Fruit fly (Drosophila melanogaster): ENCODE measurements around the gene CG3036.
A peak's percentile ranks its signal among the peaks of the same experiment; 100 is the strongest.

The CG3036 gene

DNA sequence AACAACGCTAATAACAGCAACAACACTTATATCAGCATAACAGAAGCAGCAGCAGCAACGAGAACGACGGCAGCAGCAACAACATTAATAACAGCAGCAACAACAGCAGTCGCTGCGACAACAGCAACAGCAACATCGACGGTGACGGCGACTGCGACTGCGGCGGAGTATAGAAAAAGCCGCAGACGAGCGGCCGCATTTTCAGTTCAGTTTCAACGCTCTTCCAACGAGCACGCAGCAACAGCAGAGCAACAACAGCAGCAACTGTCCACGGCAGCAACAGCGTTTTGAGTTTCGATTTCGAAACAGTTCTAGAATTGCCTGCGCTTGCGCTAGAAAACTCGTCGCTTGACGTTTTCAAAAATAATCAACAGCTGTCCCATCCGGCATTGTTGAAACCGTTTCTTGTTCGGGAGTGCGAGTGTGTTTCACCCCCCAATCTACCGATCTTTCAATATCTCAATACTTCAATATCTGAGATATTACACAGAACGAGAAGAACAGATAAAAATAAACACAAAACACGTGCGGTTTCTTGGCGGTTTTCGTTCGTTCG, at the start of gene CG3036:
Gene CG3036 (plus strand): TSS at position 199 of the 556 bp plus-strand sequence.
- no peak for TF ChIP-seq CTCF (optimal IDR thresholded peaks at IDR 0.05)

DNA sequence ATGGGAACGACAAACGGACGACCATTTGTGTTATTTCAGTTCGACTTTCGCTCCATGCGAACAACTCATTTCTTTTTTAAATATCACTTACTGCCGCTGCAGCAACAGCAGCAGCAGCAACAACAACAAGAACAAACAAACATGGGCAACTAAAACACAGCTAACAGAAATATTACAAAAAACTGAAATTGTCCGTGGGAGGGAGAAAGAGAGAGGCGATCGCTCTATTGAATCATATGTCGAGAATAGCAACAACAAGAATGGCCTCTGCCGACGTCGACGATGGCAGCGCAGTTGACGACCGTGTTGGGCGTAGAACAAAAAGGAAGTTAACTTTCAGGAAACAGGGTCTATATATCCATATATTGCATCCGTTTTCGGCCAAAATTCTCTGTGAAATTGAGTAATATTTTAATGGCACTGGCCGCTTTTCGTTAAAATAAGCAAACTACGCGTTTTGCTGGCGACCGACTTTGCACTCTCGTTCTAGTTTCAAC, 45.2 kb upstream of the CG3036 start:
- TF ChIP-seq CTCF (optimal IDR thresholded peaks at IDR 0.05) (no peak), CG8478 (optimal IDR thresholded peaks at IDR 0.05) (no peak)

DNA sequence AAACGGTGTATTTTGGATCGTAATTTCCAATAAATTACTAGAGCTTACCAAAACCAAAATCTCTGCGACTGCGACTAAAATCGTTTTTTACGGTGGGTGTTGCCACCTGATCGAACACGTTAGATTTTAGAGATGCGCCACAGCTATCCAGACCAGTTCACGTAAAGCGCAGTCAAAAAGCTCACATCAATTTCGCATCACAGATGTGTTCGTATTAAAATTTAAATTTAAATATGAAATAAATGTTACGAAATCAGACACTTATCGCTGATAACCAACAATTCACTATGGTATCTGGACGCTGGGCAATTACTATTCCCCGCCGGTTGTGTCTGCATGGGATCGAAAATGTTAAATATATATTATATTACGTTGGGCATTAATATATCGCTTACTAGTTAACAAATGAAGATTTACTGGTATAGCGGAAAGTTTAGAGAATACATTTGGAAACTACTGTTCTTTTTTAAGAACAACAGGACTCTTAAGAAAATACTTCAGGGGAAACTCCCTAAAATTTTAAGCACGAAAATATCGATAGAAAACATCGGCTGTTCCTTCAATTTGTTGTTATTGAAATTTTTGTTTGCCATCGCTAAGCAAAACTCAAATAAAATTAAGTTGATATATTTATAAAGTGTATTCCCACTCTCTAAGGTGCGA, 44.6 kb upstream of the CG3036 start, which contains the start of the genes mxt and CG11927:
Gene mxt (minus strand): TSS at position 105 of the 663 bp plus-strand sequence.
Gene CG11927 (plus strand): TSS at position 576 of the 663 bp plus-strand sequence.
- no peak for TF ChIP-seq CG8478 (optimal IDR thresholded peaks at IDR 0.05)
- no peak for TF ChIP-seq CTCF (optimal IDR thresholded peaks at IDR 0.05)

DNA sequence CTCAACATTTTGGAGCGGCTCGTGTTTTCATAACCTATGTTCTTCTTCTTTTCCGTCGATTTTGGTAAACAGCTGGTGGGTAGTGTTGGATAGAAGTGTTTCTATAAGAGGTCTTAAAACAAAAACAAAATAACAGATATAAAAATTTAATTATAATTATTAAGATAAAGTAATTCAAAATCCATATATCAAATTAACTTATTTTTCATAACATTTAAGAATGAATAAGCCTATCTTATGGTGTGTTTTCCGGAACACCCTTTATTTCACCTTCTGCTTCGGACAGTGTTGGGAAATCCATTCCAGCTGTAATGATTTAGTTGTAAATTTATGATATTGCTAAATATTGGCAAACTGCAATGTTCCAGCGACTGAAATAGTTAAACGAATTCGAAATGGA, 41.6 kb upstream of the CG3036 start, which contains the start of the genes mRpS2 and Mon1:
Gene mRpS2 (minus strand): TSS at position 64 of the 400 bp plus-strand sequence.
Gene Mon1 (plus strand): TSS at position 286 of the 400 bp plus-strand sequence.
- no peak for TF ChIP-seq CG8478 (optimal IDR thresholded peaks at IDR 0.05)
- TF ChIP-seq CTCF (optimal IDR thresholded peaks at IDR 0.05): no peak

DNA sequence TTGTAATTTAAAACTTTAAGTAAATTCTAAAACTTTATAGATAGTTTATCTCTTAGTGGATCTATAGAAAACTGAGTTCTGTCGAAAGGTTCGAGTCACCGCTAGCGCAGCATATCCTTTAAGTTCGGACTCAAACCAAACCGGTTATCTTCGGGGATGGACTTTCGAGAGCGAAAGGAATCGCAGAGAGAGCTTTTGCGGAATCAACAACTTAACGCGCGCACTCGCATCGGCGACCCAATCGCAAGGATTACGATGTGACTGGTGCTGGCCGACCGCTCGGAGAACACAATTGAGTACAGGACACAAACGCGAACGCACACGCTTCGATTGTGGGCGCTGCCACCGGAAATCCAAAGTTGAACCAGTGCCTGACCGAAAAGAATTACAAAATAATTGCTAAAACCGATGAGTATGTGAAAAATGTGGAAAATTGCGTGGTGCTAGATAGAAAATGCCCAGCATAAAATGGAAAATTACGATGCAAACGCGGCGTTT, 39.3 kb upstream of the CG3036 start, which contains the start of gene smog:
Gene smog (plus strand): TSS at position 260 of the 498 bp plus-strand sequence.
- TF ChIP-seq CG8478 (optimal IDR thresholded peaks at IDR 0.05): no peak
- TF ChIP-seq CTCF (optimal IDR thresholded peaks at IDR 0.05): peak in 1 of 2 experiments; percentile 23

DNA sequence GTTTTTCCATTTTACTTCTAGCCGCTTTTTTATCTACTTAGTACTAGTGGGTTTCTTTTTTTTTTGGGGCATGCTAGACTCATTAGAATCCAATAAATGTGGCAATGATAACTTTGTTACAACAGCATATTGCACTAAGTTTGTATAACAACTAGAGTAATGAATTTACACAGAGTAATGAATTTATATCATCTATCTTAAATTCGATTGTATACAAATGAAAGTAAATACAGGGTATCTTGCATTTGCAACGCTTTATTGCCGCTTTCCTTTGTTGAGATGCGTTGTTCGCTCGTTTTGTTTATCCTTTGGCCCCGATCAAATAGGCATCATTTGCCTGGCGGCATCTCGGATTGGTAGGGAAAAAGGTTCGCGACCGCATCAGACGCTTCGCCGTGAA, 37.1 kb upstream of the CG3036 start:
- TF ChIP-seq CTCF (optimal IDR thresholded peaks at IDR 0.05) (no peak), CG8478 (optimal IDR thresholded peaks at IDR 0.05) (no peak)

DNA sequence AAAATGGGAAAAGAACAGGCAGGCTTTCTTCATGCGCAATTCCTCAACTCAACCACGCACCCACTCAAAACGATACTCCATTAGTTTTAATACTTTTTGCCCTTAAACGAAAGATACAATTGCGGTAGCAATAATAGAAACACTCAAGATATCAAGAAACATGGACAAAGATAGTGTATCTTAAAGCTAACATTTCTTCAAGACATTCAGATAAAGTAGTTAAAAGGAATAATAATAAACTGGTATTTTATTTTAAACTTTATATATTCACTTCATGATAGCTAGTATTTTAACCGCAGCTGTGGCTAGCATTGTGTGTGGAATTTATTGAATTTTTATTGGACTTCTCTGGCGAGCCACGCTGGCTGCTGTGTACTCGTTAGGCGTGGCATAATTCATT, 35.8 kb upstream of the CG3036 start:
- no peak for TF ChIP-seq CTCF (optimal IDR thresholded peaks at IDR 0.05)
- no peak for TF ChIP-seq CG8478 (optimal IDR thresholded peaks at IDR 0.05)

DNA sequence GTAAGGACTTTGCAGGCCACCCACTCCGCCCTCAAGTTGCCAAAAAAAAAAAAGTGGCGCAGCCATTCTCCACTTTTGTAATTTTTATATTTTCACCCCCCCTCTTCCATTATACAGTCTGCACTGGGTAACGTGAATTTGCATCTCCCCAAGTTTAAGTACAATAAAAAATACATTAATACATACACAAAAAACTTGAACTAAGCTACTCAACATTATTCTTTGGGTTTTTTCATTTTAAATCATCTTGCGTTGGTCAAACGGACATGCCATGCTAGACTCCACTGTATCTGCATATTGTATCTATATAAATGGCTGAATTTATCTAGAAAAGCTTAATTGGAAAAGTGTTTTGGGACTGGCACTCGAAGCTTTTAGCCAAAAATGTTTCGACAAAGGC, 30.4 kb upstream of the CG3036 start:
- no peak for TF ChIP-seq CG8478 (optimal IDR thresholded peaks at IDR 0.05)
- no peak for TF ChIP-seq CTCF (optimal IDR thresholded peaks at IDR 0.05)

DNA sequence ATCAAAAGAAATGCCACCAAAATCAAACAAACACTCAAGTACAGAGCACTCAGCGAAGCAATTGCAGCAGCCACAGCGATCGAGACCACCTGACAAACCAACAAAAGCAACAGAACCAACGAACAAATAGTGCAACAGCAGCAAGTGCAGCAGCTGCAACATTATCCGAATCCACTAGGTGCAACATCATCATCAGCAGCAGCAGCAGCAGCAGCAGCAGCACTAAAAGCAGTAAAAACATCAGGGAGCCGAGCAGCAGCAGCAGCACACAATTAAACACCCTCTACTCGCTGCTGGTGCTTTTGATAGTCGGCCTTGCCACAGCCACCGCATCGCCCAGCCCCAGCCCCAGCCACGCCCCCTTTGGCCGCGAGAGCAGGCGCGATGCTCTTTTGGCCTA, 26.5 kb upstream of the CG3036 start:
- TF ChIP-seq CTCF (optimal IDR thresholded peaks at IDR 0.05) (no peak), CG8478 (optimal IDR thresholded peaks at IDR 0.05) (no peak)

DNA sequence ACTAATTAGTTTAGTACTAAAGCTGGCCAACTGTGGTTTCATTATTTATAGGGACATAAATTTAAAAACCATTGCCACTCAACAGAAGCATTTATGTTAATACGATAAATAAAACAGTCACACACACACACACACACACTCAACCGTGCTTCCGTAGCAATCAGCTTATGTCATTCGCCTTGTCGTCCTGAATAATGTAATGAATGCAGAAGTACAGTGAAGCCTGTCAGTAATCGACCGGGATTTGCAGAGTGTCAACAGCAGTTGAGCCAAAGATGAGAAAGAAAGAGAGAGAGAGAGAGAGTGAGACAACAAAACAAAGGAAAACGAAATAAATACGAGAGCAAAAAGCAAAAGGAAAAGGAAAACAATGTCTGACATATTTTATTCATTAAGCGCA, 23.5 kb upstream of the CG3036 start:
- TF ChIP-seq CG8478 (optimal IDR thresholded peaks at IDR 0.05) (no peak), CTCF (optimal IDR thresholded peaks at IDR 0.05) (no peak)

DNA sequence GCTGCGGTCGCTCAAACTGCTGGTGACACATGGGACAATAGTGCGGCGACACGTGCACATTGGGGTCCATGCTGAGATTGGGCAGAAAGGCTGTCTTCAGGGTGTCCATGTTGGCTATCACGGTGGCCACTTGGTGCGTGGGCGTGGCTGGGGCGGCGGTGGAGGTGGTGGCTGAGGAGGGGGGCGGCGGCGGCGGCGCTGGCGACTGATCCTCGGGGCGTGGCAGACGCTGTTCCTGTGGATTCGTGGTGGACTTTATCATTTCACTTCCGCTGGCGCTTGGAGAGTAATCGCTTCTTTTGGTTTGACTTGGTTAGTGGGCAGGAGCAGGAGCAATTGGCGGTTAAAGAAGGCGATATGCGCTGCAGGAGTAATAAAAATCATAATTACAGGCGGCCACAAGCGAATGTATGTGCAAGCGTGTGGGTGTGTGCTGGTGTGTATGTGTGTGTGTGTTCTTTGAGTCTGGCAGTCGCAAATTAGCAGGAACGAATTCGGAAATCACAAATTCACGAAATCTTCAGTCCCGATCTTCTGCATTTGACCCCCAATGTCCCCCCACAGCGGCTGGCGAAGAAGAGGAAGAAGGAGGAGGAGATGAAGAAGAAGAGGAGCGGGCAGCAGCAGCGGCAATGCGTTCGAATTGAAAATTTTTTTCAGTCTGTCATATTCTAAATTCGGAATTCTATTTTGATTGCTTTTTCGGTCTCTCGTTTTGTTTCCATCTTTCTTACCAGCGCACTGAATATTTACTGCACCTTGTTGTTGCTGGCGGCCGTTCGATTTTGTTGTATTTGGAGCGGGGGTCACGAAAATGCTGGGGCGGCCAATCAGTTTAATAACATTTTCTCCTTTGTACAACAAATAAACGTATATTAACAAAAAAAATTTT, 9.5 kb upstream of the CG3036 start:
- TF ChIP-seq CTCF (optimal IDR thresholded peaks at IDR 0.05) (no peak), CG8478 (optimal IDR thresholded peaks at IDR 0.05) (no peak)

DNA sequence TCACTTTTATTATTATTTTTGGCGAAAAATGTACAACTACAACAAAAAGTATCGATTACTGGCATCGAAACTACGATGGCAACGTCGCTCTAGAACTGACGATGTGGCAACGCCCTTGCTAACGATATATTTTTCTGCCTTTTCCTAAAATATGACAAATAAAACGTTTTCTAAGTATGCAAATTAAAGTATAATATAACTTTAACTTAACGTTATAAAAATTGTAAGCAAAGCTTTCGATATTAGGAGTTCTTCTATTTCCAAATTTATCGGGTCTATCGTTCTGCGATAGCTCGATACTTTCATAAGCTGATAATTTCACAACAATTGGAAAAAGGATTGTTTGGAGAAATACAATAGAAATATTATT, 8.9 kb upstream of the CG3036 start, which contains the start of the genes Cf2 and CG3008:
Gene Cf2 (minus strand): TSS at position 85 of the 370 bp plus-strand sequence.
Gene CG3008 (plus strand): TSS at position 276 of the 370 bp plus-strand sequence.
- no peak for TF ChIP-seq CTCF (optimal IDR thresholded peaks at IDR 0.05)
- TF ChIP-seq CG8478 (optimal IDR thresholded peaks at IDR 0.05): no peak

DNA sequence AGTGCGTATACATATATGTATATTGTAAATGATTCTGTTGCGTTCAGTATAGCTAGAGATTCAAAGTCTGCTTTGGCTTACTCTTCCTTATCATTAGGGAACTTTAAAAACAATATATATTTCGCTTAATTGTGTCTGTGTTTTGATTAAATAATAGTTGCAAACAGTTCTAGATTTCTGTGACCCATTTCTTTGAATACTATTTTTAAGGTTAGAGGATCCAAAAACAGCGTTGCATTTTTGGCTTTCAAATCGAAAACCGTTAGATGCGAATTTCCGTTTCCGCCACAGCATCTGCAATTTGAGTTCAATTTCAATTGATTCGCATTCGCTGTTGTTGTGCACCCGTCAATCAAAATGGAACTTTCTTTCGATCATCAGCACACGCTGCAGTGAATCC, 5.8 kb upstream of the CG3036 start:
- TF ChIP-seq CG8478 (optimal IDR thresholded peaks at IDR 0.05): no peak
- TF ChIP-seq CTCF (optimal IDR thresholded peaks at IDR 0.05): no peak

DNA sequence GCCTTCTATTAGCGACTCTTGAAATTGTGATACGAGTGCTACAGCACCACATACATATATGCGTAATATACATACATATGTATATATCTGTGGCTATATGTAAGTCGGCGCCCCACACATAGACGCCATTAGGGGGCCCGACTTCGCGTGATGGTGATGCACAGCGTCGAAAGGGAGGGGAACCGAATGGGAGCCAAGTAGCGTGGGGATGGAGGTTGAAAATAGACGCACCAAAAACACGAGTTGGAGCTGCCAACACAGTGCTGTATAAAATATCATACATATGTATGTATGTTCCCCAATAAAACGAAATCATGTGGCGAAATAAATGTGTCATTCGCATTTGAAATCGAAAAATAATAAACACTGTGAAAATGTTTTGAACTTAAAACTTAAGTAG, 5.3 kb upstream of the CG3036 start:
- TF ChIP-seq CTCF (optimal IDR thresholded peaks at IDR 0.05): no peak
- no peak for TF ChIP-seq CG8478 (optimal IDR thresholded peaks at IDR 0.05)

Measured in S2 (cell line).